Worm (Caenorhabditis elegans) whole organism, L1 larva: ENCODE results near the gene lurp-4.
"Not testable (repeated sequence)": the region's sequence is repeated elsewhere in the genome, so short reads cannot be mapped to it uniquely, and the experiment has no call there.

Experiments
- efl-1 ChIP-seq, 4 experiments: fragments of 150-350 bp; optimal IDR thresholded peaks in 3 of 4; peaks in 1 of 4; 1 replicate in 1 of 4; 2 replicates in 3 of 4; lab custom pipeline; 2014; ENCODE audit warnings: missing biosample characterization in 2 of 4, missing genetic modification characterization in 2 of 4, missing genetic modification reagents in 2 of 4
- sptf-1 ChIP-seq: fragments of 150-350 bp; optimal IDR thresholded peaks from 2 replicates; lab custom pipeline; 2014; ENCODE audit warnings: missing biosample characterization, missing genetic modification characterization

- TF ChIP-seq efl-1 (optimal IDR thresholded peaks at IDR 0.05; lab: Kevin White, UChicago); efl-1 (GFP tag; optimal IDR thresholded peaks at IDR 0.05 in 1 of 2; lab: Kevin White, UChicago); sptf-1 (tag; lab: Kevin White, UChicago): not testable (repeated sequence)
These were observed 33.5 kb downstream of the lurp-4 start for ce11 chrV:13125942-13126341.
